Worm (Caenorhabditis elegans) whole organism, L1 larva: ENCODE data around the gene unc-82.

Source experiments
- C34B4.2 ChIP-seq: sonication (generic microtip); optimal IDR thresholded peaks from 2 replicates; lab custom pipeline; 2017; ENCODE audit warnings: mild to moderate bottlenecking, missing genetic modification characterization, missing compliant biosample characterization
- F16B12.6 ChIP-seq: fragments of 150-350 bp; optimal IDR thresholded peaks from 2 replicates; lab custom pipeline; 2014; ENCODE audit warnings: missing biosample characterization, missing genetic modification characterization
- aly-2 ChIP-seq: fragments of 150-350 bp; optimal IDR thresholded peaks from 2 replicates; lab custom pipeline; 2014; ENCODE audit warnings: missing biosample characterization, missing genetic modification characterization
- ceh-88 ChIP-seq: fragments of 200-800 bp; sonication (Bioruptor generic); IDR thresholded peaks from 2 replicates; pipeline ENCODE4 v1.3.6; 2022; ENCODE audit warnings: missing genetic modification characterization, missing compliant biosample characterization
- ceh-90 ChIP-seq: sonication (generic microtip); optimal IDR thresholded peaks from 2 replicates; lab custom pipeline; 2016; ENCODE audit warnings: missing genetic modification characterization, missing compliant biosample characterization
- dsc-1 ChIP-seq: sonication (generic microtip); optimal IDR thresholded peaks from 2 replicates; lab custom pipeline; 2016; ENCODE audit warnings: mild to moderate bottlenecking, missing genetic modification characterization, missing compliant biosample characterization
- efl-1 ChIP-seq, 4 experiments: fragments of 150-350 bp; optimal IDR thresholded peaks in 3 of 4; peaks in 1 of 4; 1 replicate in 1 of 4; 2 replicates in 3 of 4; lab custom pipeline; 2014; ENCODE audit warnings: missing biosample characterization in 2 of 4, missing genetic modification characterization in 2 of 4, missing genetic modification reagents in 2 of 4
- egl-13 ChIP-seq: sonication (generic microtip); optimal IDR thresholded peaks from 2 replicates; lab custom pipeline; 2016; ENCODE audit warnings: missing genotype, missing genetic modification reagents, missing genetic modification characterization, missing compliant biosample characterization
- elt-2 ChIP-seq: sonication (generic microtip); optimal IDR thresholded peaks from 2 replicates; lab custom pipeline; 2016; ENCODE audit warnings: missing genetic modification characterization, mild to moderate bottlenecking, inconsistent platforms, missing compliant biosample characterization, missing genetic modification reagents
- elt-3 ChIP-seq, 6 experiments: fragments of 150-350 bp in 1 of 6; sonication (generic microtip); optimal IDR thresholded peaks; 2 replicates each; lab custom pipeline; 2017 to 2018; ENCODE audit warnings: missing biosample characterization in 6 of 6, missing genetic modification characterization in 6 of 6, inconsistent platforms in 1 of 6
- fkh-10 ChIP-seq: sonication (generic microtip); optimal IDR thresholded peaks from 2 replicates; lab custom pipeline; 2017; ENCODE audit warnings: missing biosample characterization, missing genetic modification reagents, missing genetic modification characterization
- fkh-4 ChIP-seq: sonication (generic microtip); optimal IDR thresholded peaks from 2 replicates; lab custom pipeline; 2016; ENCODE audit warnings: missing compliant biosample characterization, missing genetic modification characterization, borderline replicate concordance
- fkh-8 ChIP-seq: sonication (generic microtip); optimal IDR thresholded peaks from 2 replicates; lab custom pipeline; 2016; ENCODE audit warnings: mild to moderate bottlenecking, missing genetic modification characterization, missing compliant biosample characterization
- hlh-17 ChIP-seq: fragments of 200-800 bp; sonication (Bioruptor generic); optimal IDR thresholded peaks from 2 replicates; lab custom pipeline; 2018; ENCODE audit warnings: missing genetic modification characterization, mild to moderate bottlenecking, missing compliant biosample characterization, moderate library complexity, borderline replicate concordance
- irx-1 ChIP-seq: sonication (generic microtip); optimal IDR thresholded peaks from 2 replicates; lab custom pipeline; 2016; ENCODE audit warnings: missing genetic modification characterization, missing compliant biosample characterization
- isw-1 ChIP-seq: fragments of 200-800 bp; sonication (Bioruptor generic); IDR thresholded peaks from 2 replicates; pipeline ENCODE4 v1.3.6; 2022; ENCODE audit warnings: missing genetic modification characterization, missing compliant biosample characterization
- jun-1 ChIP-seq: fragments of 150-350 bp; optimal IDR thresholded peaks from 2 replicates; lab custom pipeline; 2014; ENCODE audit warnings: missing biosample characterization, missing genetic modification reagents, missing genetic modification characterization
- lin-13 ChIP-seq: fragments of 150-350 bp; optimal IDR thresholded peaks from 2 replicates; lab custom pipeline; 2014; ENCODE audit warnings: missing biosample characterization, missing genetic modification reagents, missing genetic modification characterization
- lin-35 ChIP-seq, 2 experiments: fragments of 150-350 bp; optimal IDR thresholded peaks; 2 replicates each; lab custom pipeline; 2014; ENCODE audit warnings: missing biosample characterization in 2 of 2, missing genetic modification characterization in 2 of 2, missing genetic modification reagents in 2 of 2
- lir-3 ChIP-seq: sonication (generic microtip); optimal IDR thresholded peaks from 2 replicates; lab custom pipeline; 2016; ENCODE audit warnings: mild to moderate bottlenecking, missing genetic modification characterization, moderate library complexity, missing compliant biosample characterization; ENCODE audit not compliant: poor library complexity
- mab-9 ChIP-seq: fragments of 200-800 bp; sonication (Bioruptor generic); IDR thresholded peaks from 2 replicates; pipeline ENCODE4 v1.3.6; 2022; ENCODE audit warnings: missing genetic modification reagents, missing genetic modification characterization, missing compliant biosample characterization
- mef-2 ChIP-seq: fragments of 150-350 bp; optimal IDR thresholded peaks from 2 replicates; lab custom pipeline; 2014; ENCODE audit warnings: missing biosample characterization, missing genetic modification characterization
- mep-1 ChIP-seq: fragments of 150-350 bp; optimal IDR thresholded peaks from 2 replicates; lab custom pipeline; 2014; ENCODE audit warnings: missing biosample characterization, missing genetic modification characterization
- nhr-11 ChIP-seq: fragments of 150-350 bp; optimal IDR thresholded peaks from 2 replicates; lab custom pipeline; 2014; ENCODE audit warnings: missing biosample characterization, missing genetic modification characterization
- nhr-20 ChIP-seq: sonication (generic microtip); optimal IDR thresholded peaks from 2 replicates; lab custom pipeline; 2016; ENCODE audit warnings: mild to moderate bottlenecking, missing genetic modification characterization, missing compliant biosample characterization
- nhr-237 ChIP-seq: fragments of 150-350 bp; optimal IDR thresholded peaks from 2 replicates; lab custom pipeline; 2014; ENCODE audit warnings: missing biosample characterization, missing genetic modification characterization
- nhr-76 ChIP-seq: sonication (generic microtip); optimal IDR thresholded peaks from 2 replicates; lab custom pipeline; 2017; ENCODE audit warnings: missing biosample characterization, missing genetic modification characterization
- nhr-77 ChIP-seq: fragments of 150-350 bp; optimal IDR thresholded peaks from 2 replicates; lab custom pipeline; 2014; ENCODE audit warnings: missing biosample characterization, missing genetic modification characterization
- nhr-84 ChIP-seq: sonication (generic microtip); optimal IDR thresholded peaks from 2 replicates; lab custom pipeline; 2017; ENCODE audit warnings: missing biosample characterization, missing genetic modification characterization
- nhr-90 ChIP-seq: sonication (generic microtip); optimal IDR thresholded peaks from 2 replicates; lab custom pipeline; 2016; ENCODE audit warnings: mild to moderate bottlenecking, missing genetic modification characterization, missing compliant biosample characterization; ENCODE audit not compliant: poor library complexity
- pag-3 ChIP-seq: sonication (generic microtip); optimal IDR thresholded peaks from 2 replicates; lab custom pipeline; 2017; ENCODE audit warnings: missing genetic modification characterization, mild to moderate bottlenecking, missing compliant biosample characterization, antibody characterized with exemption, borderline replicate concordance; ENCODE audit not compliant: insufficient read depth
- pax-3 ChIP-seq: fragments of 200-800 bp; sonication (Bioruptor generic); optimal IDR thresholded peaks from 2 replicates; lab custom pipeline; 2018; ENCODE audit warnings: mild to moderate bottlenecking, missing genetic modification characterization, moderate library complexity, missing compliant biosample characterization
- pqm-1 ChIP-seq: sonication (generic microtip); optimal IDR thresholded peaks from 3 replicates; lab custom pipeline; 2017; ENCODE audit warnings: missing biosample characterization, missing genetic modification characterization
- rnt-1 ChIP-seq: sonication (generic microtip); optimal IDR thresholded peaks from 2 replicates; lab custom pipeline; 2016; ENCODE audit warnings: mild to moderate bottlenecking, missing genetic modification characterization, moderate library complexity, missing compliant biosample characterization
- skn-1 ChIP-seq: fragments of 150-350 bp; optimal IDR thresholded peaks from 2 replicates; lab custom pipeline; 2014; ENCODE audit warnings: missing biosample characterization, missing genetic modification characterization
- snpc-4 ChIP-seq: fragments of 150-350 bp; optimal IDR thresholded peaks from 2 replicates; lab custom pipeline; 2014; ENCODE audit warnings: missing biosample characterization, missing genetic modification characterization
- sox-4 ChIP-seq: sonication (generic microtip); optimal IDR thresholded peaks from 2 replicates; lab custom pipeline; 2016; ENCODE audit warnings: missing genetic modification characterization, missing compliant biosample characterization
- sptf-1 ChIP-seq: fragments of 150-350 bp; optimal IDR thresholded peaks from 2 replicates; lab custom pipeline; 2014; ENCODE audit warnings: missing biosample characterization, missing genetic modification characterization
- sup-37 ChIP-seq: fragments of 200-800 bp; sonication (Bioruptor generic); optimal IDR thresholded peaks from 2 replicates; lab custom pipeline; 2018; ENCODE audit warnings: mild to moderate bottlenecking, missing genetic modification characterization, missing compliant biosample characterization
- swsn-7 ChIP-seq: sonication (generic microtip); optimal IDR thresholded peaks from 2 replicates; lab custom pipeline; 2016; ENCODE audit warnings: missing genetic modification characterization, missing compliant biosample characterization
- tbx-2 ChIP-seq: sonication (generic microtip); optimal IDR thresholded peaks from 2 replicates; lab custom pipeline; 2016; ENCODE audit warnings: missing genetic modification characterization, missing compliant biosample characterization
- unc-130 ChIP-seq: fragments of 150-350 bp; optimal IDR thresholded peaks from 2 replicates; lab custom pipeline; 2017; ENCODE audit warnings: missing biosample characterization, missing genetic modification characterization, inconsistent platforms
- unc-62 ChIP-seq: fragments of 150-350 bp; optimal IDR thresholded peaks from 2 replicates; lab custom pipeline; 2014; ENCODE audit warnings: missing biosample characterization, missing genetic modification reagents, missing genetic modification characterization
- xbp-1 ChIP-seq: sonication (generic microtip); optimal IDR thresholded peaks from 2 replicates; lab custom pipeline; 2016; ENCODE audit warnings: missing genetic modification characterization, missing compliant biosample characterization
- ztf-11 ChIP-seq, 2 experiments: sonication (generic microtip); optimal IDR thresholded peaks; 2 replicates each; lab custom pipeline; 2016 to 2017; ENCODE audit warnings: missing genetic modification characterization in 2 of 2, missing biosample characterization in 1 of 2, missing compliant biosample characterization in 1 of 2
- ztf-4 ChIP-seq: fragments of 150-350 bp; optimal IDR thresholded peaks from 2 replicates; lab custom pipeline; 2014; ENCODE audit warnings: missing biosample characterization, missing genetic modification characterization

unc-82 gene

ce11 chrIV:7486201-7486947, 62.1 kb downstream of the unc-82 start, which contains the start of the genes his-61 and his-62 (continued):
- TF ChIP-seq sptf-1, result no peak
- TF ChIP-seq lin-35 (GFP tag; optimal IDR thresholded peaks at IDR 0.05; lab: Kevin White, UChicago), result peak in 1 of 2 experiments; percentile 20
- TF ChIP-seq irx-1 (tag; lab: Kevin White, UChicago), result no peak
- peak; percentile 15 for TF ChIP-seq fkh-8 (tag; lab: Kevin White, UChicago)
- no peak for TF ChIP-seq lir-3 (tag; lab: Kevin White, UChicago)
- no peak for TF ChIP-seq nhr-76 (tag; lab: Kevin White, UChicago)
- no peak for TF ChIP-seq aly-2
- TF ChIP-seq nhr-11 (tag; lab: Kevin White, UChicago), result no peak

DNA sequence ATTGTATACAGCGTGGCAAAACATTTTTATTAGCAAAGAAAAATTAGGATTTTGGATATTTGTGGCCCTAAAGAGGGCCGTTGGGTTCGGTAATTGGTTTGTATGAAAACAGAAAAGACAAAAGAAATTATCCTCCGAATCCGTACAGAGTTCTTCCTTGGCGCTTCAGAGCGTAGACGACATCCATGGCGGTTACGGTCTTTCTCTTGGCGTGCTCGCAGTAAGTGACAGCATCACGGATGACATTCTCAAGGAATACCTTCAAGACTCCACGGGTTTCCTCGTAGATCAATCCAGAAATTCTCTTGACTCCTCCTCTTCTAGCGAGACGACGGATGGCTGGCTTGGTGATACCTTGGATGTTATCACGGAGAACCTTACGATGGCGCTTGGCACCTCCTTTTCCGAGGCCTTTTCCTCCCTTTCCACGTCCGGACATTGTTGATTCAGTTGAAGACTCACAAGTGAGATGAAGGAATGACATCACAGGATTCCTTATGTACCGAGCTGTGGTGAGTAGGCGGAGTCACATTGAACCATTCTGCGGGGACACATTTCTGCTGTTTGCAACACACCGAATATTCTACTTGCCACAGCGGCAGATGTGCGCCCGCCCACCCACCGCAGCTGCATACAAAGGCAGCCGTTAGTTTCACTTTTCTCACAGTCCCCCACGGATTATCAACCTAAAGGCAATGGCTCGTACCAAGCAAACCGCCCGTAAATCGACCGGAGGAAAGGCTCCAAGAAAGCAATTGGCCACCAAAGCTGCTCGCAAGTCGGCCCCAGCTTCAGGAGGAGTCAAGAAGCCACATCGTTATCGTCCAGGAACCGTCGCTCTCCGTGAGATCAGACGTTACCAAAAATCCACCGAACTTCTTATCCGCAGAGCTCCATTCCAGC, 63.5 kb downstream of the unc-82 start, which contains the start of the genes his-60 and his-59:
his-60 (minus strand) TSS at position 439 of the 903 bp plus-strand sequence.
his-59 (plus strand) TSS at position 696 of the 903 bp plus-strand sequence.
- no peak for TF ChIP-seq fkh-10 (GFP tag; lab: Kevin White, UChicago)
- TF ChIP-seq fkh-4, result no peak
- no peak for TF ChIP-seq lir-3 (tag; lab: Kevin White, UChicago)
- no peak for TF ChIP-seq mab-9 (GFP tag; lab: Robert Waterston, UW)
- TF ChIP-seq ztf-4 (tag; lab: Kevin White, UChicago), result no peak
- TF ChIP-seq aly-2, result no peak
- peak; percentile 68 for TF ChIP-seq swsn-7
- TF ChIP-seq F16B12.6 (tag; lab: Kevin White, UChicago), result no peak
- TF ChIP-seq nhr-237 (tag; lab: Kevin White, UChicago), result no peak
- peak; percentile 43 for TF ChIP-seq nhr-20 (tag; lab: Kevin White, UChicago)
- no peak for TF ChIP-seq sup-37
- no peak for TF ChIP-seq unc-130 (tag; lab: Kevin White, UChicago)
- peak; percentile 7; the same call in 1 of the 2 replicates for TF ChIP-seq isw-1 (GFP tag; lab: Robert Waterston, UW)
- TF ChIP-seq sptf-1, result no peak
- no peak for TF ChIP-seq ceh-90 (tag; lab: Kevin White, UChicago)
- no peak for TF ChIP-seq C34B4.2 (tag; lab: Kevin White, UChicago)
- TF ChIP-seq hlh-17 (GFP tag; lab: Kevin White, UChicago), result no peak
- TF ChIP-seq efl-1 (optimal IDR thresholded peaks at IDR 0.05; lab: Kevin White, UChicago), result peak; percentile 8 to 28
- no peak for TF ChIP-seq efl-1 (GFP tag; optimal IDR thresholded peaks at IDR 0.05 in 1 of 2; lab: Kevin White, UChicago)
- no peak for TF ChIP-seq nhr-84
- no peak for TF ChIP-seq nhr-77 (tag; lab: Kevin White, UChicago)
- no peak for TF ChIP-seq dsc-1
- TF ChIP-seq jun-1 (tag; lab: Kevin White, UChicago), result no peak
- no peak for TF ChIP-seq elt-2 (tag; lab: Kevin White, UChicago)
- TF ChIP-seq snpc-4 (tag; lab: Kevin White, UChicago), result no peak
- TF ChIP-seq nhr-90 (tag; lab: Kevin White, UChicago), result peak; percentile 63
- TF ChIP-seq mef-2 (tag; lab: Kevin White, UChicago), result no peak
- no peak for TF ChIP-seq unc-62 (GFP tag; lab: Kevin White, UChicago)
- TF ChIP-seq xbp-1, result peak; percentile 19
- TF ChIP-seq tbx-2 (tag; lab: Kevin White, UChicago), result peak; percentile 47
- TF ChIP-seq pqm-1 (tag; lab: Kevin White, UChicago), result no peak
- no peak for TF ChIP-seq lin-35 (GFP tag; optimal IDR thresholded peaks at IDR 0.05; lab: Kevin White, UChicago)
- no peak for TF ChIP-seq egl-13 (tag; lab: Kevin White, UChicago)
- no peak for TF ChIP-seq skn-1 (tag; lab: Kevin White, UChicago)
- TF ChIP-seq rnt-1 (tag; lab: Kevin White, UChicago), result peak; percentile 31
- peak in 1 of 2 experiments; percentile 93 for TF ChIP-seq ztf-11 (tag; optimal IDR thresholded peaks at IDR 0.05; lab: Kevin White, UChicago)
- no peak for TF ChIP-seq lin-13
- TF ChIP-seq sox-4 (tag; lab: Kevin White, UChicago), result no peak
- peak; percentile 58 for TF ChIP-seq mep-1
- no peak for TF ChIP-seq nhr-11 (tag; lab: Kevin White, UChicago)
- no peak for TF ChIP-seq elt-3 (tag; optimal IDR thresholded peaks at IDR 0.05; lab: Kevin White, UChicago)
- 0 out of 2 replicates have a peak, but pooled peaks have one; percentile 14 for TF ChIP-seq ceh-88
- no peak for TF ChIP-seq pag-3 (tag; lab: Kevin White, UChicago)
- no peak for TF ChIP-seq pax-3 (tag; lab: Kevin White, UChicago)
